Fruit fly (Drosophila melanogaster) whole organism, embryonic: ENCODE data around the gene CG32797.

ENCODE experiments used
- Antp ChIP-seq: fragments of 200-800 bp; sonication (Bioruptor generic); optimal IDR thresholded peaks from 3 replicates; lab custom pipeline; 2016; ENCODE audit warnings: missing biosample characterization, missing genetic modification characterization
- CG1024 ChIP-seq: fragments of 200-800 bp; sonication (Bioruptor generic); IDR thresholded peaks from 2 replicates; pipeline ENCODE4 v1.3.6; 2022; ENCODE audit warnings: missing biosample characterization, missing genetic modification characterization
- CG10543 ChIP-seq: fragments of 200-800 bp; sonication (Bioruptor generic); optimal IDR thresholded peaks from 3 replicates; lab custom pipeline; 2017; ENCODE audit warnings: missing biosample characterization, mild to moderate bottlenecking, missing genetic modification characterization, moderate library complexity
- CG10959 ChIP-seq: fragments of 200-800 bp; sonication (Bioruptor generic); IDR thresholded peaks from 2 replicates; pipeline ENCODE4 v1.3.6; 2022; ENCODE audit warnings: missing biosample characterization, missing genetic modification characterization
- CG10979 ChIP-seq: fragments of 200-800 bp; sonication (Bioruptor generic); optimal IDR thresholded peaks from 2 replicates; lab custom pipeline; 2018; ENCODE audit warnings: missing biosample characterization, mild to moderate bottlenecking, missing genetic modification characterization, moderate library complexity
- CG11504 ChIP-seq: fragments of 200-800 bp; sonication (Bioruptor generic); optimal IDR thresholded peaks from 3 replicates; lab custom pipeline; 2019; ENCODE audit warnings: missing biosample characterization, mild to moderate bottlenecking, missing genetic modification characterization, moderate library complexity
- CG11560 ChIP-seq: fragments of 200-800 bp; sonication (Bioruptor generic); IDR thresholded peaks from 3 replicates; pipeline ENCODE4 v1.3.6; 2022; ENCODE audit warnings: missing biosample characterization, missing genetic modification characterization
- CG12391 ChIP-seq: fragments of 200-800 bp; sonication (Bioruptor generic); optimal IDR thresholded peaks from 3 replicates; lab custom pipeline; 2018; ENCODE audit warnings: missing biosample characterization, mild to moderate bottlenecking, missing genetic modification characterization, moderate library complexity
- CG13624 ChIP-seq: fragments of 200-800 bp; sonication (Bioruptor generic); optimal IDR thresholded peaks from 2 replicates; lab custom pipeline; 2016; ENCODE audit warnings: missing biosample characterization, missing genetic modification characterization
- CG15269 ChIP-seq: fragments of 200-800 bp; sonication (Bioruptor generic); optimal IDR thresholded peaks from 2 replicates; lab custom pipeline; 2018; ENCODE audit warnings: missing biosample characterization, mild to moderate bottlenecking, missing genetic modification characterization, moderate library complexity
- CG17912 ChIP-seq: fragments of 200-800 bp; sonication (Bioruptor generic); optimal IDR thresholded peaks from 2 replicates; lab custom pipeline; 2018; ENCODE audit warnings: missing biosample characterization, mild to moderate bottlenecking, missing genetic modification characterization
- CG2712 ChIP-seq: fragments of 200-800 bp; optimal IDR thresholded peaks from 3 replicates; lab custom pipeline; 2019; ENCODE audit warnings: missing biosample characterization, mild to moderate bottlenecking, missing genetic modification characterization, moderate library complexity
- CG32767 ChIP-seq: fragments of 200-800 bp; sonication (Bioruptor generic); IDR thresholded peaks from 2 replicates; pipeline ENCODE4 v1.3.6; 2022; ENCODE audit warnings: missing biosample characterization, missing genetic modification characterization
- CG34376 ChIP-seq: fragments of 200-800 bp; sonication (Bioruptor generic); optimal IDR thresholded peaks from 2 replicates; lab custom pipeline; 2018; ENCODE audit warnings: missing biosample characterization, mild to moderate bottlenecking, missing genetic modification characterization
- CG3995 ChIP-seq: fragments of 200-800 bp; sonication (Bioruptor generic); optimal IDR thresholded peaks from 3 replicates; lab custom pipeline; 2016; ENCODE audit warnings: missing biosample characterization, missing genetic modification characterization
- CG5180 ChIP-seq: fragments of 200-800 bp; sonication (Bioruptor generic); optimal IDR thresholded peaks from 3 replicates; lab custom pipeline; 2017; ENCODE audit warnings: missing biosample characterization, missing genetic modification characterization, mild to moderate bottlenecking, moderate library complexity, missing genetic modification reagents
- CG7271 ChIP-seq: fragments of 200-800 bp; sonication (Bioruptor generic); optimal IDR thresholded peaks from 2 replicates; lab custom pipeline; 2018; ENCODE audit warnings: missing biosample characterization, mild to moderate bottlenecking, missing genetic modification characterization, moderate library complexity
- CG7372 ChIP-seq: fragments of 200-800 bp; sonication (Bioruptor generic); IDR thresholded peaks from 2 replicates; pipeline ENCODE4 v1.3.6; 2022; ENCODE audit warnings: missing biosample characterization, missing genetic modification characterization
- CG7745 ChIP-seq: fragments of 200-800 bp; sonication (Bioruptor generic); optimal IDR thresholded peaks from 2 replicates; lab custom pipeline; 2018; ENCODE audit warnings: missing biosample characterization, mild to moderate bottlenecking, missing genetic modification characterization, moderate library complexity
- CG8089 ChIP-seq: fragments of 200-800 bp; sonication (Bioruptor generic); optimal IDR thresholded peaks from 3 replicates; lab custom pipeline; 2016; ENCODE audit warnings: missing biosample characterization, missing genetic modification characterization
- CG8765 ChIP-seq: fragments of 200-800 bp; sonication (Bioruptor generic); IDR thresholded peaks from 2 replicates; pipeline ENCODE4 v1.3.6; 2022; ENCODE audit warnings: missing biosample characterization, missing genetic modification characterization
- CHES-1-like ChIP-seq: fragments of 200-800 bp; sonication (Bioruptor generic); optimal IDR thresholded peaks from 2 replicates; lab custom pipeline; 2016; ENCODE audit warnings: missing biosample characterization, missing genetic modification characterization
- Dfd ChIP-seq, 2 experiments: fragments of >200 bp; optimal IDR thresholded peaks; 2 replicates each; lab custom pipeline; 2017; ENCODE audit warnings: missing biosample characterization in 2 of 2, missing genetic modification characterization in 2 of 2
- Doc2 ChIP-seq: fragments of 200-800 bp; sonication (Bioruptor generic); IDR thresholded peaks from 2 replicates; pipeline ENCODE4 v1.3.6; 2022; ENCODE audit warnings: missing biosample characterization, missing genetic modification characterization
- E2f2 ChIP-seq: fragments of 200-800 bp; sonication (Bioruptor generic); IDR thresholded peaks from 2 replicates; pipeline ENCODE4 v1.3.6; 2022; ENCODE audit warnings: missing biosample characterization, missing genetic modification characterization
- H15 ChIP-seq: fragments of 200-800 bp; sonication (Bioruptor generic); IDR thresholded peaks from 3 replicates; pipeline ENCODE4 v1.3.6; 2022; ENCODE audit warnings: missing biosample characterization, missing genetic modification characterization
- HLH4C ChIP-seq: fragments of 200-800 bp; sonication (Bioruptor generic); IDR thresholded peaks from 3 replicates; pipeline ENCODE4 v1.3.6; 2022; ENCODE audit warnings: missing biosample characterization, missing genetic modification characterization; ENCODE audit not compliant: partially characterized antibody
- Med ChIP-seq: fragments of 200-800 bp; sonication (Bioruptor generic); peaks from one replicate; lab custom pipeline; 2016; ENCODE audit warnings: missing biosample characterization, missing genetic modification characterization, mild to moderate bottlenecking, inconsistent platforms, moderate library complexity
- Scr ChIP-seq: fragments of 200-800 bp; sonication (Bioruptor generic); IDR thresholded peaks from 2 replicates; pipeline ENCODE4 v1.3.6; 2022; ENCODE audit warnings: missing biosample characterization, missing genetic modification characterization; ENCODE audit not compliant: partially characterized antibody
- Sry-δ ChIP-seq: fragments of 200-800 bp; sonication (Bioruptor generic); optimal IDR thresholded peaks from 2 replicates; lab custom pipeline; 2016; ENCODE audit warnings: missing biosample characterization, missing genetic modification characterization
- Usf ChIP-seq: fragments of 200-800 bp; sonication (Bioruptor generic); optimal IDR thresholded peaks from 2 replicates; lab custom pipeline; 2017; ENCODE audit warnings: missing genotype, missing biosample characterization, missing genetic modification characterization
- Xrp1 ChIP-seq: fragments of 200-800 bp; sonication (Bioruptor generic); IDR thresholded peaks from 2 replicates; pipeline ENCODE4 v1.3.6; 2022; ENCODE audit warnings: missing biosample characterization, missing genetic modification characterization
- bcd ChIP-seq: fragments of 200-800 bp; sonication (Bioruptor generic); optimal IDR thresholded peaks from 2 replicates; lab custom pipeline; 2017; ENCODE audit warnings: missing biosample characterization, mild to moderate bottlenecking, missing genetic modification characterization
- corto ChIP-seq: fragments of 200-800 bp; sonication (Bioruptor generic); optimal IDR thresholded peaks from 2 replicates; lab custom pipeline; 2016; ENCODE audit warnings: missing biosample characterization, mild to moderate bottlenecking, missing genetic modification characterization, moderate library complexity
- disco-r ChIP-seq: fragments of 200-800 bp; sonication (Bioruptor generic); optimal IDR thresholded peaks from 2 replicates; lab custom pipeline; 2016; ENCODE audit warnings: missing biosample characterization, missing genetic modification characterization
- dpn ChIP-seq, 2 experiments: fragments of 200-800 bp; sonication (Bioruptor generic); optimal IDR thresholded peaks; 3 replicates each; lab custom pipeline; 2016; ENCODE audit warnings: missing biosample characterization in 2 of 2, missing genetic modification characterization in 2 of 2
- en ChIP-seq: fragments of 200-800 bp; sonication (Bioruptor generic); optimal IDR thresholded peaks from 2 replicates; lab custom pipeline; 2016; ENCODE audit warnings: missing biosample characterization, missing genetic modification characterization
- gem ChIP-seq: fragments of 200-800 bp; sonication (Bioruptor generic); optimal IDR thresholded peaks from 2 replicates; lab custom pipeline; 2019; ENCODE audit warnings: missing biosample characterization, mild to moderate bottlenecking, missing genetic modification characterization, moderate library complexity
- gt ChIP-seq: fragments of 200-800 bp; sonication (Bioruptor generic); IDR thresholded peaks from 2 replicates; pipeline ENCODE4 v1.3.6; 2022; ENCODE audit warnings: missing biosample characterization, missing genetic modification characterization
- hkb ChIP-seq, 2 experiments: fragments of 200-800 bp in 1 of 2; fragments of >200 bp in 1 of 2; sonication (Bioruptor generic) in 1 of 2; IDR thresholded peaks in 1 of 2; optimal IDR thresholded peaks in 1 of 2; 2 replicates each; pipeline versions ENCODE4 v1.3.6 to Lab custom; 2017 to 2022; ENCODE audit warnings: missing biosample characterization in 1 of 2, missing genetic modification characterization in 1 of 2
- insv ChIP-seq, 2 experiments: fragments of 200-800 bp; sonication (Bioruptor generic); optimal IDR thresholded peaks; 3 replicates each; lab custom pipeline; 2016 to 2018; ENCODE audit warnings: missing biosample characterization in 2 of 2, missing genetic modification characterization in 2 of 2
- nmo ChIP-seq: fragments of 200-800 bp; sonication (Bioruptor generic); optimal IDR thresholded peaks from 2 replicates; lab custom pipeline; 2018; ENCODE audit warnings: missing biosample characterization, mild to moderate bottlenecking, missing genetic modification characterization, moderate library complexity
- otp ChIP-seq: fragments of 200-800 bp; sonication (Bioruptor generic); IDR thresholded peaks from 3 replicates; pipeline ENCODE4, ENCODE4 v1.3.6; 2022; ENCODE audit warnings: missing biosample characterization, missing genetic modification characterization
- pros ChIP-seq: fragments of 200-800 bp; sonication (Bioruptor generic); optimal IDR thresholded peaks from 3 replicates; lab custom pipeline; 2019; ENCODE audit warnings: missing biosample characterization, mild to moderate bottlenecking, missing genetic modification characterization, moderate library complexity
- pzg ChIP-seq: fragments of 200-800 bp; sonication (Bioruptor generic); optimal IDR thresholded peaks from 3 replicates; lab custom pipeline; 2018; ENCODE audit warnings: missing biosample characterization, mild to moderate bottlenecking, missing genetic modification characterization, moderate library complexity
- sens-2 ChIP-seq: fragments of 200-800 bp; sonication (Bioruptor generic); IDR thresholded peaks from 2 replicates; pipeline ENCODE4 v1.3.6; 2022; ENCODE audit warnings: missing biosample characterization, missing genetic modification characterization
- tin ChIP-seq: fragments of 200-800 bp; sonication (Bioruptor generic); optimal IDR thresholded peaks from 3 replicates; lab custom pipeline; 2016; ENCODE audit warnings: missing biosample characterization, missing genetic modification characterization
- tna ChIP-seq: fragments of 200-800 bp; sonication (Bioruptor generic); IDR thresholded peaks from 2 replicates; pipeline ENCODE4 v1.3.6; 2022; ENCODE audit warnings: missing biosample characterization, missing genetic modification characterization; ENCODE audit not compliant: partially characterized antibody
- toy ChIP-seq: fragments of 200-800 bp; sonication (Bioruptor generic); IDR thresholded peaks from 2 replicates; pipeline ENCODE4 v1.3.6; 2022; ENCODE audit warnings: missing biosample characterization, missing genetic modification characterization
- twi ChIP-seq: fragments of 200-800 bp; optimal IDR thresholded peaks from 2 replicates; lab custom pipeline; 2019; ENCODE audit warnings: missing biosample characterization, mild to moderate bottlenecking, missing genetic modification characterization, moderate library complexity
- usp ChIP-seq: fragments of >200 bp; optimal IDR thresholded peaks from 2 replicates; lab custom pipeline; 2017; ENCODE audit warnings: missing biosample characterization, missing genetic modification characterization

The CG32797 gene

DNA sequence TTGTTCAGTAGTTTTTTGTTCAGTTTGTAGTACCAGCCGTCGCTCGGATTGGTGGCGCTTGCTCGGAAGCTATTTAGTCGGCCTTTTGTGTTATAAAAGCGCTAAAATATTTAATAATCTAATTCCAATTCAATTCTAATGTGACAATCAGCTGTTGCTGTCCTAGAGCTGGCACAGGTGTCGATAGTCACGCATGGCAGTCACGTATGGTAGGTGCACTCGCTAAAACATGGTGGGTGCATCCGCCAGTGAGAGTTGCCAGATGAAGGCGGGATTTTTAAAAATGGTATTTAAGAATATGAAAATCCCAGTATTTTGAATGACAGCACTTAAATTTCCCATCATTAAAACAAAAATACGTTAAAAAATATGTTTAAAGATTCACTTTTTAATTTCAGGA is 18.1 kb upstream of the CG32797 start, which contains the start of gene tko (continued):
- TF ChIP-seq CG3995 (GFP tag; lab: Kevin White, UChicago): peak; percentile 88
- peak; percentile 92 for TF ChIP-seq E2f2 (GFP tag; lab: Robert Waterston, UW)
- TF ChIP-seq CG11504 (tag; lab: Kevin White, UChicago): no peak
- TF ChIP-seq Sry-δ (GFP tag; lab: Kevin White, UChicago): peak; percentile 99
- TF ChIP-seq CG10979: peak; percentile 9
- no peak for TF ChIP-seq CG15269 (tag; lab: Kevin White, UChicago)
- TF ChIP-seq Scr (GFP tag; lab: Robert Waterston, UW): peak; percentile 90
- no peak for TF ChIP-seq Usf (GFP tag; lab: Kevin White, UChicago)
- TF ChIP-seq CG2712 (tag; lab: Kevin White, UChicago): peak; percentile 46
- TF ChIP-seq Xrp1 (GFP tag; lab: Robert Waterston, UW): no peak
- TF ChIP-seq CG7745 (tag; lab: Kevin White, UChicago): no peak
- TF ChIP-seq disco-r (GFP tag; lab: Kevin White, UChicago): peak; percentile 48
- no peak for TF ChIP-seq Doc2 (GFP tag; lab: Robert Waterston, UW)
- no peak for TF ChIP-seq H15 (GFP tag; lab: Robert Waterston, UW)
- TF ChIP-seq CG11560 (tag; lab: Robert Waterston, UW): no peak
- TF ChIP-seq CG7372 (GFP tag; lab: Robert Waterston, UW): no peak
- TF ChIP-seq en: no peak
- TF ChIP-seq toy (GFP tag; lab: Robert Waterston, UW): no peak
- TF ChIP-seq nmo (GFP tag; lab: Kevin White, UChicago): peak; percentile 51
- no peak for TF ChIP-seq CG8089 (GFP tag; lab: Kevin White, UChicago)
- peak; percentile 87 for TF ChIP-seq HLH4C (GFP tag; lab: Robert Waterston, UW)
- TF ChIP-seq CG32767 (GFP tag; lab: Robert Waterston, UW): no peak
- TF ChIP-seq CG17912 (GFP tag; lab: Kevin White, UChicago): peak; percentile 40
- TF ChIP-seq hkb (optimal IDR thresholded peaks at IDR 0.05; lab: Kevin White, UChicago): no peak
- TF ChIP-seq hkb (GFP tag; IDR thresholded peaks at IDR 0.05; lab: Robert Waterston, UW): no peak
- TF ChIP-seq insv (GFP tag; optimal IDR thresholded peaks at IDR 0.05; lab: Kevin White, UChicago): peak in 1 of 2 experiments; percentile 97
- no peak for TF ChIP-seq CG5180
- peak; percentile 54 for TF ChIP-seq CHES-1-like (GFP tag; lab: Kevin White, UChicago)
- no peak for TF ChIP-seq Antp
- TF ChIP-seq tin: no peak
- TF ChIP-seq Med (GFP tag; lab: Kevin White, UChicago): peak; percentile 92
- no peak for TF ChIP-seq sens-2
- TF ChIP-seq twi (tag; lab: Kevin White, UChicago): no peak
- TF ChIP-seq Dfd (GFP tag; optimal IDR thresholded peaks at IDR 0.05; lab: Kevin White, UChicago): no peak
- TF ChIP-seq gem (tag; lab: Kevin White, UChicago): no peak
- TF ChIP-seq CG1024 (GFP tag; lab: Robert Waterston, UW): no peak
- TF ChIP-seq tna (GFP tag; lab: Robert Waterston, UW): peak; percentile 87
- no peak for TF ChIP-seq CG34376 (GFP tag; lab: Kevin White, UChicago)
- TF ChIP-seq pzg (GFP tag; lab: Kevin White, UChicago): peak; percentile 98
- TF ChIP-seq bcd (GFP tag; lab: Kevin White, UChicago): no peak
- TF ChIP-seq CG12391 (tag; lab: Kevin White, UChicago): peak; percentile 28
- no peak for TF ChIP-seq CG7271 (tag; lab: Kevin White, UChicago)
- no peak for TF ChIP-seq CG10543 (GFP tag; lab: Kevin White, UChicago)
- no peak for TF ChIP-seq gt (GFP tag; lab: Robert Waterston, UW)
- no peak for TF ChIP-seq corto
- no peak for TF ChIP-seq otp (GFP tag; lab: Robert Waterston, UW)
- TF ChIP-seq usp (GFP tag; lab: Kevin White, UChicago): no peak
- TF ChIP-seq pros: no peak
- peak; percentile 30 for TF ChIP-seq CG13624 (GFP tag; lab: Kevin White, UChicago)
- TF ChIP-seq dpn (GFP tag; optimal IDR thresholded peaks at IDR 0.05; lab: Kevin White, UChicago): peak; percentile 20 to 39
- no peak for TF ChIP-seq CG8765 (GFP tag; lab: Robert Waterston, UW)
- TF ChIP-seq CG10959 (GFP tag; lab: Robert Waterston, UW): no peak
